Worm (Caenorhabditis elegans): ENCODE measurements around the gene PDB1.1.

DNA sequence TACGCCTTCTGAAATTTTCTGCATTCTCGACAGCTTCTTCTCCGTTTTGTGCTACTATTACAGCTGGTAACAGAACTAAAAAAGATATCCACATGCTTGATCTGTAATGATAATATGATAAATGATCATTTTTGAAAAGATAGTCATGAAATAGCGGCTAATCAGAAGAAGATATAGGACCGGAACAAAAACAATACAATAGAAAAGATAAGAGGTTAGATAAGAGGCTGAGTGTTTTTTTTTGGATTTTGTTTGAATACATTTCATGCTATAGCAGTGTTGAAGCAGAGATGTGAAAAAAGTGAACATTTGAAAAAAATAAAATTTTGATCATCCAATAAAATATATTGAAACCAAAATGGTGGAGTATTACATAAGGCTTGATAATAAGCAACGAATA is 4.6 kb downstream of the PDB1.1 start, which contains the start of gene F46C8.8:
- no peak for TF ChIP-seq ama-1 (optimal IDR thresholded peaks at IDR 0.05)
- TF ChIP-seq tbx-37 (GFP tag; conservative IDR thresholded peaks at IDR 0.05): no peak
- no peak for TF ChIP-seq flt-1 (GFP tag; IDR thresholded peaks at IDR 0.05)
- no peak for TF ChIP-seq ceh-13 (GFP tag; optimal IDR thresholded peaks at IDR 0.05)
- TF ChIP-seq F13C5.2 (tag; optimal IDR thresholded peaks at IDR 0.05): no peak
- no peak for TF ChIP-seq pes-1 (GFP tag; IDR thresholded peaks at IDR 0.05)
- TF ChIP-seq ceh-36 (tag; optimal IDR thresholded peaks at IDR 0.05): no peak
- no peak for TF ChIP-seq hmbx-1 (tag; optimal IDR thresholded peaks at IDR 0.05)

Measured in whole organism, early embryonic.